Fruit fly (Drosophila melanogaster): ENCODE data around the gene mRpL17.

- TF ChIP-seq OdsH (GFP tag; optimal IDR thresholded peaks at IDR 0.05) (no peak), Gug (GFP tag; IDR thresholded peaks at IDR 0.05) (no peak), CG6808 (GFP tag; optimal IDR thresholded peaks at IDR 0.05) (no peak), topi (GFP tag; optimal IDR thresholded peaks at IDR 0.05) (no peak), CG3919 (GFP tag; optimal IDR thresholded peaks at IDR 0.05) (no peak), CG6792 (GFP tag; optimal IDR thresholded peaks at IDR 0.05) (no peak), CG3032 (tag; optimal IDR thresholded peaks at IDR 0.05) (no peak), CG31627 (GFP tag; optimal IDR thresholded peaks at IDR 0.05) (no peak), CG34406 (GFP tag; optimal IDR thresholded peaks at IDR 0.05) (no peak)
These were observed 32.7 kb downstream of the mRpL17 start for dm6 chr3L:297240-297639.
